Worm (Caenorhabditis elegans) whole organism, midembryonic: ENCODE data around the gene grl-18.

Experiments used
- T22C8.4 ChIP-seq: fragments of 200-800 bp; sonication (Bioruptor generic); IDR thresholded peaks from 2 replicates; pipeline ENCODE4 v1.3.6; 2022; ENCODE audit warnings: missing genetic modification characterization, missing compliant biosample characterization
- cog-1 ChIP-seq: sonication (generic microtip); optimal IDR thresholded peaks from 2 replicates; lab custom pipeline; 2016; ENCODE audit warnings: missing genetic modification characterization, missing compliant biosample characterization
- flt-1 ChIP-seq: fragments of 200-800 bp; sonication (Bioruptor generic); IDR thresholded peaks from 2 replicates; pipeline ENCODE4 v1.3.6; 2022; ENCODE audit warnings: missing genetic modification characterization, missing compliant biosample characterization
- klf-2 ChIP-seq: fragments of 200-800 bp; sonication (Bioruptor generic); conservative IDR thresholded peaks from 2 replicates; pipeline ENCODE4 v1.3.6; 2022; ENCODE audit warnings: missing genetic modification reagents, missing genetic modification characterization, missing compliant biosample characterization
- med-1 ChIP-seq: sonication (generic microtip); optimal IDR thresholded peaks from 2 replicates; lab custom pipeline; 2017; ENCODE audit warnings: missing genetic modification characterization, mild to moderate bottlenecking, missing compliant biosample characterization, antibody characterized with exemption, missing genetic modification reagents; ENCODE audit not compliant: insufficient read depth
- ref-1 ChIP-seq: fragments of 200-800 bp; sonication (Bioruptor generic); conservative IDR thresholded peaks from 2 replicates; pipeline ENCODE4 v1.3.6; 2022; ENCODE audit warnings: missing genetic modification reagents, missing genetic modification characterization, missing compliant biosample characterization
- tab-1 ChIP-seq: fragments of 200-800 bp; sonication (Bioruptor generic); IDR thresholded peaks from 2 replicates; pipeline ENCODE4 v1.3.6; 2022; ENCODE audit warnings: missing genetic modification characterization, missing compliant biosample characterization
- ztf-23 ChIP-seq: fragments of 200-800 bp; sonication (Bioruptor generic); IDR thresholded peaks from 2 replicates; pipeline ENCODE4 v1.3.6; 2022; ENCODE audit warnings: missing genetic modification reagents, missing genetic modification characterization, missing compliant biosample characterization
- ztf-29 ChIP-seq: fragments of 200-800 bp; sonication (Bioruptor generic); IDR thresholded peaks from 2 replicates; pipeline ENCODE4 v1.3.6; 2022; ENCODE audit warnings: missing genetic modification reagents, missing genetic modification characterization, missing compliant biosample characterization

The grl-18 gene

ce11 chrV:5512559-5512958 lies 23.9 kb upstream of the grl-18 start:
- TF ChIP-seq cog-1 (tag; lab: Kevin White, UChicago) (no peak), ref-1 (GFP tag; lab: Robert Waterston, UW) (no peak), ztf-29 (no peak), flt-1 (no peak), med-1 (GFP tag; lab: Kevin White, UChicago) (no peak)

- TF ChIP-seq ztf-29: no peak
- TF ChIP-seq ztf-23 (GFP tag; lab: Robert Waterston, UW): no peak
- TF ChIP-seq med-1 (GFP tag; lab: Kevin White, UChicago): no peak
- no peak for TF ChIP-seq flt-1
- no peak for TF ChIP-seq T22C8.4 (GFP tag; lab: Robert Waterston, UW)
- no peak for TF ChIP-seq cog-1 (tag; lab: Kevin White, UChicago)
- TF ChIP-seq ref-1 (GFP tag; lab: Robert Waterston, UW): no peak
- TF ChIP-seq klf-2 (GFP tag; lab: Robert Waterston, UW): no peak
- TF ChIP-seq tab-1: no peak
Measured at ce11 chrV:5511720-5512119, 23.1 kb upstream of the grl-18 start.

- no peak for TF ChIP-seq flt-1
- TF ChIP-seq T22C8.4 (GFP tag; lab: Robert Waterston, UW): no peak
- no peak for TF ChIP-seq tab-1
- no peak for TF ChIP-seq med-1 (GFP tag; lab: Kevin White, UChicago)
- no peak for TF ChIP-seq ref-1 (GFP tag; lab: Robert Waterston, UW)
- TF ChIP-seq cog-1 (tag; lab: Kevin White, UChicago): no peak
- TF ChIP-seq klf-2 (GFP tag; lab: Robert Waterston, UW): no peak
- no peak for TF ChIP-seq ztf-23 (GFP tag; lab: Robert Waterston, UW)
- no peak for TF ChIP-seq ztf-29
Measured at ce11 chrV:5509966-5510365, 21.3 kb upstream of the grl-18 start.

ce11 chrV:5509134-5509533 lies 20.5 kb upstream of the grl-18 start:
- no peak for TF ChIP-seq klf-2 (GFP tag; lab: Robert Waterston, UW)
- no peak for TF ChIP-seq T22C8.4 (GFP tag; lab: Robert Waterston, UW)
- no peak for TF ChIP-seq ztf-23 (GFP tag; lab: Robert Waterston, UW)
- no peak for TF ChIP-seq cog-1 (tag; lab: Kevin White, UChicago)

- TF ChIP-seq klf-2 (GFP tag; lab: Robert Waterston, UW) (no peak), cog-1 (tag; lab: Kevin White, UChicago) (peak; percentile 56), tab-1 (peak; percentile 70), T22C8.4 (GFP tag; lab: Robert Waterston, UW) (0 out of 2 replicates have a peak, but pooled peaks have one; percentile 39), ztf-29 (no peak), med-1 (GFP tag; lab: Kevin White, UChicago) (peak; percentile 35), flt-1 (peak; percentile 75; the same call in 1 of the 2 replicates), ref-1 (GFP tag; lab: Robert Waterston, UW) (no peak), ztf-23 (GFP tag; lab: Robert Waterston, UW) (peak; percentile 71; the same call in 1 of the 2 replicates)
Measured at ce11 chrV:5504807-5505442, 16.3 kb upstream of the grl-18 start, which contains the start of the genes dnj-19 and nhr-47. Gene dnj-19 (minus strand): TSS chrV:5504857. Gene nhr-47 (plus strand): TSS chrV:5505253.

- TF ChIP-seq flt-1: no peak
- TF ChIP-seq klf-2 (GFP tag; lab: Robert Waterston, UW): no peak
- no peak for TF ChIP-seq cog-1 (tag; lab: Kevin White, UChicago)
- no peak for TF ChIP-seq tab-1
- no peak for TF ChIP-seq ztf-23 (GFP tag; lab: Robert Waterston, UW)
- TF ChIP-seq T22C8.4 (GFP tag; lab: Robert Waterston, UW): no peak
- no peak for TF ChIP-seq med-1 (GFP tag; lab: Kevin White, UChicago)
- TF ChIP-seq ref-1 (GFP tag; lab: Robert Waterston, UW): no peak
- TF ChIP-seq ztf-29: no peak
Measured at ce11 chrV:5504295-5504694, 15.6 kb upstream of the grl-18 start.

- TF ChIP-seq tab-1 (no peak), ztf-23 (GFP tag; lab: Robert Waterston, UW) (no peak), ztf-29 (no peak), ref-1 (GFP tag; lab: Robert Waterston, UW) (no peak), T22C8.4 (GFP tag; lab: Robert Waterston, UW) (no peak), flt-1 (no peak), klf-2 (GFP tag; lab: Robert Waterston, UW) (no peak), med-1 (GFP tag; lab: Kevin White, UChicago) (no peak), cog-1 (tag; lab: Kevin White, UChicago) (no peak)
Measured at ce11 chrV:5502701-5503100, 14.0 kb upstream of the grl-18 start.

ce11 chrV:5499475-5499874 lies 10.8 kb upstream of the grl-18 start:
- no peak for TF ChIP-seq T22C8.4 (GFP tag; lab: Robert Waterston, UW)
- no peak for TF ChIP-seq ztf-29
- TF ChIP-seq ztf-23 (GFP tag; lab: Robert Waterston, UW): no peak
- TF ChIP-seq tab-1: no peak
- no peak for TF ChIP-seq med-1 (GFP tag; lab: Kevin White, UChicago)
- no peak for TF ChIP-seq cog-1 (tag; lab: Kevin White, UChicago)
- no peak for TF ChIP-seq ref-1 (GFP tag; lab: Robert Waterston, UW)

- TF ChIP-seq flt-1 (no peak), tab-1 (no peak), ref-1 (GFP tag; lab: Robert Waterston, UW) (no peak), ztf-29 (no peak), ztf-23 (GFP tag; lab: Robert Waterston, UW) (no peak), cog-1 (tag; lab: Kevin White, UChicago) (no peak), T22C8.4 (GFP tag; lab: Robert Waterston, UW) (no peak)
Measured at ce11 chrV:5493447-5493846, 4.8 kb upstream of the grl-18 start, which contains the start of gene T05C3.2. Gene T05C3.2 (plus strand): TSS chrV:5493747.

ce11 chrV:5490205-5490604 lies 1.5 kb upstream of the grl-18 start, which contains the start of gene T05C3.6:
Gene T05C3.6 (plus strand): TSS chrV:5490445.
- TF ChIP-seq flt-1 (no peak), klf-2 (GFP tag; lab: Robert Waterston, UW) (no peak), ref-1 (GFP tag; lab: Robert Waterston, UW) (no peak), tab-1 (no peak), ztf-23 (GFP tag; lab: Robert Waterston, UW) (no peak)
